Fruit fly (Drosophila melanogaster) whole organism, wandering third instar larva: ENCODE measurements around the gene Cp7Fc.

ENCODE experiments used
- Abd-B ChIP-seq: fragments of >200 bp; optimal IDR thresholded peaks from 2 replicates; lab custom pipeline; 2017; ENCODE audit warnings: missing biosample characterization, missing genetic modification characterization
- CG32264 ChIP-seq: fragments of 200-800 bp; sonication (Bioruptor generic); optimal IDR thresholded peaks from 2 replicates; lab custom pipeline; 2016; ENCODE audit warnings: missing biosample characterization, missing genetic modification characterization
- CG9705 ChIP-seq: fragments of 200-800 bp; sonication (Bioruptor generic); optimal IDR thresholded peaks from 2 replicates; lab custom pipeline; 2018; ENCODE audit warnings: missing biosample characterization, mild to moderate bottlenecking, missing genetic modification characterization
- CrebA ChIP-seq: fragments of 200-800 bp; sonication (Bioruptor generic); optimal IDR thresholded peaks from 2 replicates; lab custom pipeline; 2016; ENCODE audit warnings: missing biosample characterization, mild to moderate bottlenecking, missing genetic modification characterization, borderline replicate concordance
- Dfd ChIP-seq: fragments of >200 bp; optimal IDR thresholded peaks from 2 replicates; lab custom pipeline; 2017; ENCODE audit warnings: missing biosample characterization, missing genetic modification characterization
- Dif ChIP-seq: fragments of 200-275, 200-300 bp; sonication (Bioruptor generic); optimal IDR thresholded peaks from 2 replicates; lab custom pipeline; 2018; ENCODE audit warnings: missing biosample characterization, missing genetic modification characterization; ENCODE audit not compliant: partially characterized antibody
- GATAd ChIP-seq: sonication (Bioruptor generic); optimal IDR thresholded peaks from 2 replicates; lab custom pipeline; 2016; ENCODE audit warnings: missing biosample characterization, missing genetic modification characterization
- HLH106 ChIP-seq: fragments of 200-800 bp; optimal IDR thresholded peaks from 3 replicates; lab custom pipeline; 2019; ENCODE audit warnings: missing biosample characterization, mild to moderate bottlenecking, missing genetic modification characterization, moderate library complexity
- Hnf4 ChIP-seq: fragments of 200-800 bp; sonication (Bioruptor generic); optimal IDR thresholded peaks from 2 replicates; lab custom pipeline; 2016; ENCODE audit warnings: missing biosample characterization, mild to moderate bottlenecking, missing genetic modification characterization
- Hr78 ChIP-seq: fragments of >200 bp; optimal IDR thresholded peaks from 2 replicates; lab custom pipeline; 2017; ENCODE audit warnings: missing biosample characterization, missing genetic modification characterization
- Hr83 ChIP-seq: fragments of 200-300 bp; sonication (Bioruptor generic); optimal IDR thresholded peaks from 2 replicates; lab custom pipeline; 2016; ENCODE audit warnings: missing biosample characterization, mild to moderate bottlenecking, missing genetic modification characterization, moderate library complexity; ENCODE audit not compliant: poor library complexity, severe bottlenecking
- Jra ChIP-seq: sonication (Bioruptor generic); optimal IDR thresholded peaks from 2 replicates; lab custom pipeline; 2016; ENCODE audit warnings: missing biosample characterization, missing genetic modification characterization
- Mio ChIP-seq: sonication (Bioruptor generic); optimal IDR thresholded peaks from 2 replicates; lab custom pipeline; 2016; ENCODE audit warnings: missing biosample characterization, missing genetic modification characterization
- Myc ChIP-seq: fragments of >200 bp; optimal IDR thresholded peaks from 2 replicates; lab custom pipeline; 2017
- N ChIP-seq: fragments of >200 bp; optimal IDR thresholded peaks from 2 replicates; lab custom pipeline; 2018; ENCODE audit warnings: missing biosample characterization, missing external identifiers, missing genetic modification characterization
- OdsH ChIP-seq: fragments of 200-800 bp; sonication (Bioruptor generic); optimal IDR thresholded peaks from 2 replicates; lab custom pipeline; 2016; ENCODE audit warnings: missing biosample characterization, mild to moderate bottlenecking, missing genetic modification characterization
- Rel ChIP-seq, 2 experiments: fragments of 200-800 bp; sonication (Bioruptor generic) in 1 of 2; optimal IDR thresholded peaks; 2 replicates in 1 of 2; 3 replicates in 1 of 2; lab custom pipeline; 2016 to 2019; ENCODE audit warnings: mild to moderate bottlenecking in 2 of 2, missing biosample characterization in 2 of 2, missing genetic modification characterization in 2 of 2, moderate library complexity in 1 of 2
- Sp1 ChIP-seq: fragments of 200-800 bp; sonication (Bioruptor generic); optimal IDR thresholded peaks from 3 replicates; lab custom pipeline; 2019; ENCODE audit warnings: missing biosample characterization, mild to moderate bottlenecking, missing genetic modification characterization, moderate library complexity
- Vsx2 ChIP-seq: fragments of 200-300, 225-300 bp; sonication (Bioruptor generic); optimal IDR thresholded peaks from 2 replicates; lab custom pipeline; 2018; ENCODE audit warnings: missing biosample characterization, missing genetic modification characterization; ENCODE audit not compliant: partially characterized antibody
- br ChIP-seq: fragments of 200-800 bp; sonication (Bioruptor generic); optimal IDR thresholded peaks from 2 replicates; lab custom pipeline; 2016; ENCODE audit warnings: missing biosample characterization, missing genetic modification characterization
- brk ChIP-seq: fragments of 200-800 bp; sonication (Bioruptor generic); optimal IDR thresholded peaks from 2 replicates; lab custom pipeline; 2016; ENCODE audit warnings: missing biosample characterization, mild to moderate bottlenecking, missing genetic modification characterization
- dl ChIP-seq, 2 experiments: fragments of 175-275, 200-275 bp in 1 of 2; fragments of 200-275 bp in 1 of 2; sonication (Bioruptor generic); optimal IDR thresholded peaks; lab custom pipeline; 2018; ENCODE audit warnings: mild to moderate bottlenecking in 2 of 2, missing biosample characterization in 2 of 2, missing genetic modification characterization in 2 of 2, moderate library complexity in 2 of 2; ENCODE audit not compliant: partially characterized antibody in 2 of 2, insufficient read depth in 1 of 2
- dmrt93B ChIP-seq: fragments of 200-800 bp; sonication (Bioruptor generic); optimal IDR thresholded peaks from 2 replicates; lab custom pipeline; 2018; ENCODE audit warnings: missing biosample characterization, mild to moderate bottlenecking, missing genetic modification characterization
- dsf ChIP-seq: sonication (Bioruptor generic); optimal IDR thresholded peaks from 2 replicates; lab custom pipeline; 2016; ENCODE audit warnings: missing biosample characterization, missing genetic modification characterization, borderline replicate concordance
- ey ChIP-seq: fragments of 200-800 bp; sonication (Bioruptor generic); optimal IDR thresholded peaks from 2 replicates; lab custom pipeline; 2016; ENCODE audit warnings: missing biosample characterization, missing genetic modification characterization
- foxo ChIP-seq, 2 experiments: fragments of 200-800 bp; sonication (Bioruptor generic); optimal IDR thresholded peaks; 2 replicates in 1 of 2; 3 replicates in 1 of 2; lab custom pipeline; 2016 to 2017; ENCODE audit warnings: missing biosample characterization in 2 of 2, missing genetic modification characterization in 2 of 2
- fru ChIP-seq: fragments of 200-800 bp; sonication (Bioruptor generic); optimal IDR thresholded peaks from 3 replicates; lab custom pipeline; 2016; ENCODE audit warnings: missing biosample characterization, mild to moderate bottlenecking, missing genetic modification characterization
- h ChIP-seq: fragments of 200-800 bp; sonication (Bioruptor generic); optimal IDR thresholded peaks from 3 replicates; lab custom pipeline; 2016; ENCODE audit warnings: missing biosample characterization, mild to moderate bottlenecking, missing genetic modification characterization
- jim ChIP-seq: fragments of 175-275, 200-325 bp; sonication (Bioruptor generic); optimal IDR thresholded peaks from 2 replicates; lab custom pipeline; 2016; ENCODE audit warnings: missing biosample characterization, mild to moderate bottlenecking, missing genetic modification characterization
- lola ChIP-seq: fragments of >200 bp; optimal IDR thresholded peaks from 2 replicates; lab custom pipeline; 2017; ENCODE audit warnings: missing biosample characterization, missing genetic modification characterization
- pan ChIP-seq: fragments of >200 bp; optimal IDR thresholded peaks from 2 replicates; lab custom pipeline; 2017
- psq ChIP-seq: fragments of 200-800 bp; sonication (Bioruptor generic); optimal IDR thresholded peaks from 3 replicates; lab custom pipeline; 2017; ENCODE audit warnings: missing biosample characterization, mild to moderate bottlenecking, missing genetic modification characterization, moderate library complexity
- rgr ChIP-seq: fragments of 200-800 bp; sonication (Bioruptor generic); optimal IDR thresholded peaks from 3 replicates; lab custom pipeline; 2016; ENCODE audit warnings: missing biosample characterization, mild to moderate bottlenecking, missing genetic modification characterization
- sage ChIP-seq: fragments of 200-800 bp; sonication (Bioruptor generic); optimal IDR thresholded peaks from 2 replicates; lab custom pipeline; 2016; ENCODE audit warnings: missing biosample characterization, mild to moderate bottlenecking, missing genetic modification characterization
- sv ChIP-seq: fragments of 200-800 bp; sonication (Bioruptor generic); optimal IDR thresholded peaks from 3 replicates; lab custom pipeline; 2016; ENCODE audit warnings: missing biosample characterization, missing genetic modification characterization
- tai ChIP-seq: sonication (Bioruptor generic); optimal IDR thresholded peaks from 2 replicates; lab custom pipeline; 2016; ENCODE audit warnings: missing biosample characterization, missing genetic modification characterization
- usp ChIP-seq: fragments of >200 bp; optimal IDR thresholded peaks from 2 replicates; lab custom pipeline; 2017; ENCODE audit warnings: missing biosample characterization, missing genetic modification characterization
- woc ChIP-seq: sonication (Bioruptor generic); optimal IDR thresholded peaks from 2 replicates; lab custom pipeline; 2016; ENCODE audit warnings: missing biosample characterization, mild to moderate bottlenecking, missing genetic modification characterization

Cp7Fc gene

dm6 chrX:8512251-8512650 lies 35.3 kb downstream of the Cp7Fc start:
- TF ChIP-seq Dfd (GFP tag; lab: Kevin White, UChicago), result no peak
- TF ChIP-seq CrebA (GFP tag; lab: Kevin White, UChicago), result no peak
- no peak for TF ChIP-seq psq
- TF ChIP-seq Hr78 (GFP tag; lab: Kevin White, UChicago), result no peak
- no peak for TF ChIP-seq h (GFP tag; lab: Kevin White, UChicago)
- TF ChIP-seq Sp1 (GFP tag; lab: Kevin White, UChicago), result no peak
- TF ChIP-seq Abd-B (GFP tag; lab: Kevin White, UChicago), result no peak
- no peak for TF ChIP-seq fru (GFP tag; lab: Kevin White, UChicago)
- TF ChIP-seq sv (GFP tag; lab: Kevin White, UChicago), result no peak
- TF ChIP-seq woc (GFP tag; lab: Kevin White, UChicago), result no peak
- TF ChIP-seq GATAd (GFP tag; lab: Kevin White, UChicago), result no peak
- no peak for TF ChIP-seq Dif (GFP tag; lab: Kevin White, UChicago)
- TF ChIP-seq Hnf4 (GFP tag; lab: Kevin White, UChicago), result no peak
- TF ChIP-seq Jra, result no peak
- TF ChIP-seq br, result no peak
- TF ChIP-seq Rel (GFP tag; optimal IDR thresholded peaks at IDR 0.05; lab: Kevin White, UChicago), result no peak
- no peak for TF ChIP-seq Rel (tag; optimal IDR thresholded peaks at IDR 0.05; lab: Kevin White, UChicago)

- TF ChIP-seq Hr83 (GFP tag; lab: Kevin White, UChicago) (no peak), Hnf4 (GFP tag; lab: Kevin White, UChicago) (peak; percentile 28), lola (GFP tag; lab: Kevin White, UChicago) (no peak), h (GFP tag; lab: Kevin White, UChicago) (peak; percentile 8), Sp1 (GFP tag; lab: Kevin White, UChicago) (peak; percentile 27), N (no peak), brk (GFP tag; lab: Kevin White, UChicago) (peak; percentile 64), pan (lab: Kevin White, UChicago) (no peak), Dif (GFP tag; lab: Kevin White, UChicago) (no peak), Mio (no peak), Myc (no peak), rgr (GFP tag; lab: Kevin White, UChicago) (peak; percentile 24), sage (GFP tag; lab: Kevin White, UChicago) (no peak), psq (peak; percentile 5), OdsH (GFP tag; lab: Kevin White, UChicago) (no peak), Jra (peak; percentile 32), Vsx2 (peak; percentile 89), usp (GFP tag; lab: Kevin White, UChicago) (no peak), Hr78 (GFP tag; lab: Kevin White, UChicago) (no peak), sv (GFP tag; lab: Kevin White, UChicago) (no peak), ey (GFP tag; lab: Kevin White, UChicago) (peak; percentile 13), dmrt93B (GFP tag; lab: Kevin White, UChicago) (no peak), foxo (GFP tag; optimal IDR thresholded peaks at IDR 0.05; lab: Kevin White, UChicago) (peak in 1 of 2 experiments; percentile 21), HLH106 (tag; lab: Kevin White, UChicago) (no peak), Rel (GFP tag; optimal IDR thresholded peaks at IDR 0.05; lab: Kevin White, UChicago) (no peak), Rel (tag; optimal IDR thresholded peaks at IDR 0.05; lab: Kevin White, UChicago) (peak; percentile 42), CrebA (GFP tag; lab: Kevin White, UChicago) (peak; percentile 17), dsf (GFP tag; lab: Kevin White, UChicago) (no peak), jim (GFP tag; lab: Kevin White, UChicago) (no peak), Dfd (GFP tag; lab: Kevin White, UChicago) (peak; percentile 6), br (peak; percentile 31), CG32264 (GFP tag; lab: Kevin White, UChicago) (no peak), fru (GFP tag; lab: Kevin White, UChicago) (peak; percentile 41), dl (GFP tag; optimal IDR thresholded peaks at IDR 0.05; lab: Kevin White, UChicago; ENCODE audit: insufficient read depth in 1 of 2, partially characterized antibody in 2 of 2) (no peak), Abd-B (GFP tag; lab: Kevin White, UChicago) (no peak), tai (GFP tag; lab: Kevin White, UChicago) (no peak), GATAd (GFP tag; lab: Kevin White, UChicago) (no peak), woc (GFP tag; lab: Kevin White, UChicago) (no peak), CG9705 (GFP tag; lab: Kevin White, UChicago) (no peak)
Observed at dm6 chrX:8517121-8518024, 40.5 kb downstream of the Cp7Fc start, which contains the start of gene Nrg. Gene Nrg, plus strand, starts transcription at chrX:8517373.
